Fruit fly (Drosophila melanogaster) whole organism, prepupa: ENCODE measurements around the gene NfI.

ENCODE experiments used
- CG10631 ChIP-seq: fragments of 200-800 bp; sonication (Bioruptor generic); optimal IDR thresholded peaks from 2 replicates; lab custom pipeline; 2016; ENCODE audit warnings: missing biosample characterization, missing genetic modification characterization
- CG10669 ChIP-seq: fragments of 200-800 bp; sonication (Bioruptor generic); optimal IDR thresholded peaks from 3 replicates; lab custom pipeline; 2018; ENCODE audit warnings: missing biosample characterization, mild to moderate bottlenecking, missing genetic modification characterization, moderate library complexity
- CG11294 ChIP-seq: fragments of 200-800 bp; sonication (Bioruptor generic); IDR thresholded peaks from 2 replicates; pipeline ENCODE4 v1.3.6; 2022; ENCODE audit warnings: missing biosample characterization, missing genetic modification characterization
- CG11762 ChIP-seq: fragments of 200-800 bp; sonication (Bioruptor generic); optimal IDR thresholded peaks from 3 replicates; lab custom pipeline; 2016; ENCODE audit warnings: missing biosample characterization, missing genetic modification characterization; ENCODE audit not compliant: insufficient read depth
- CG11902 ChIP-seq: fragments of 200-800 bp; sonication (Bioruptor generic); optimal IDR thresholded peaks from 3 replicates; lab custom pipeline; 2016; ENCODE audit warnings: missing biosample characterization, missing genetic modification characterization
- CG15336 ChIP-seq: fragments of 200-800 bp; sonication (Bioruptor generic); IDR thresholded peaks from 2 replicates; pipeline ENCODE4 v1.3.6; 2022; ENCODE audit warnings: missing biosample characterization, missing genetic modification characterization
- CG1621 ChIP-seq: fragments of 200-800 bp; sonication (Bioruptor generic); optimal IDR thresholded peaks from 3 replicates; lab custom pipeline; 2018; ENCODE audit warnings: missing biosample characterization, mild to moderate bottlenecking, missing genetic modification characterization
- CG3032 ChIP-seq: fragments of 200-800 bp; optimal IDR thresholded peaks from 2 replicates; lab custom pipeline; 2019; ENCODE audit warnings: missing biosample characterization, mild to moderate bottlenecking, missing genetic modification characterization, moderate library complexity
- CG31627 ChIP-seq: fragments of 200-800 bp; sonication (Bioruptor generic); optimal IDR thresholded peaks from 3 replicates; lab custom pipeline; 2016; ENCODE audit warnings: missing biosample characterization, missing genetic modification characterization
- CG34406 ChIP-seq: fragments of 200-800 bp; sonication (Bioruptor generic); optimal IDR thresholded peaks from 3 replicates; lab custom pipeline; 2016; ENCODE audit warnings: missing biosample characterization, missing genetic modification characterization
- CG3919 ChIP-seq: fragments of 200-800 bp; sonication (Bioruptor generic); optimal IDR thresholded peaks from 3 replicates; lab custom pipeline; 2016; ENCODE audit warnings: missing biosample characterization, missing genetic modification characterization
- CG4318 ChIP-seq: fragments of 200-800 bp; sonication (Bioruptor generic); optimal IDR thresholded peaks from 3 replicates; lab custom pipeline; 2017; ENCODE audit warnings: missing biosample characterization, mild to moderate bottlenecking, missing genetic modification characterization
- CG6163 ChIP-seq: fragments of 200-800 bp; sonication (Bioruptor generic); IDR thresholded peaks from 3 replicates; pipeline ENCODE4 v1.3.6; 2022; ENCODE audit warnings: missing biosample characterization, missing genetic modification characterization
- CG6792 ChIP-seq: fragments of 200-800 bp; sonication (Bioruptor generic); optimal IDR thresholded peaks from 3 replicates; lab custom pipeline; 2016; ENCODE audit warnings: missing biosample characterization, missing genetic modification characterization
- CG6808 ChIP-seq: fragments of 200-800 bp; sonication (Bioruptor generic); optimal IDR thresholded peaks from 3 replicates; lab custom pipeline; 2017; ENCODE audit warnings: missing biosample characterization, missing genetic modification characterization, mild to moderate bottlenecking, moderate library complexity, missing genetic modification reagents
- CG6854 ChIP-seq: fragments of 200-800 bp; sonication (Bioruptor generic); optimal IDR thresholded peaks from 2 replicates; lab custom pipeline; 2017; ENCODE audit warnings: missing biosample characterization, mild to moderate bottlenecking, missing genetic modification characterization
- CG7368 ChIP-seq: fragments of 200-800 bp; sonication (Bioruptor generic); optimal IDR thresholded peaks from 3 replicates; lab custom pipeline; 2016; ENCODE audit warnings: missing biosample characterization, missing genetic modification characterization
- CG8319 ChIP-seq: fragments of 200-800 bp; sonication (Bioruptor generic); optimal IDR thresholded peaks from 3 replicates; lab custom pipeline; 2016; ENCODE audit warnings: missing biosample characterization, missing genetic modification characterization
- CG9139 ChIP-seq: fragments of 200-800 bp; sonication (Bioruptor generic); optimal IDR thresholded peaks from 3 replicates; lab custom pipeline; 2017; ENCODE audit warnings: missing biosample characterization, mild to moderate bottlenecking, missing genetic modification characterization
- Eip75B ChIP-seq: fragments of 200-800 bp; sonication (Bioruptor generic); optimal IDR thresholded peaks from 3 replicates; lab custom pipeline; 2016; ENCODE audit warnings: missing biosample characterization, missing genetic modification characterization
- Eip78C ChIP-seq: fragments of 200-800 bp; sonication (Bioruptor generic); peaks from one replicate; lab custom pipeline; 2016; ENCODE audit warnings: missing biosample characterization, missing genetic modification characterization
- Ets21C ChIP-seq: fragments of 200-800 bp; sonication (Bioruptor generic); optimal IDR thresholded peaks from 3 replicates; lab custom pipeline; 2016; ENCODE audit warnings: missing biosample characterization, missing genetic modification characterization
- Hr38 ChIP-seq: sonication (Bioruptor generic); optimal IDR thresholded peaks from 2 replicates; lab custom pipeline; 2016; ENCODE audit warnings: missing biosample characterization, missing genetic modification characterization
- Met ChIP-seq: fragments of 200-800 bp; sonication (Bioruptor generic); optimal IDR thresholded peaks from 3 replicates; lab custom pipeline; 2016; ENCODE audit warnings: missing biosample characterization, missing genetic modification characterization
- OdsH ChIP-seq: fragments of 200-800 bp; sonication (Bioruptor generic); optimal IDR thresholded peaks from 3 replicates; lab custom pipeline; 2016; ENCODE audit warnings: missing biosample characterization, missing genetic modification characterization
- Sox102F ChIP-seq: fragments of 200-800 bp; sonication (Bioruptor generic); optimal IDR thresholded peaks from 2 replicates; lab custom pipeline; 2016; ENCODE audit warnings: missing biosample characterization, mild to moderate bottlenecking, missing genetic modification characterization
- Sox15 ChIP-seq: fragments of 200-800 bp; sonication (Bioruptor generic); optimal IDR thresholded peaks from 3 replicates; lab custom pipeline; 2016; ENCODE audit warnings: missing biosample characterization, missing genetic modification characterization
- acj6 ChIP-seq: fragments of 200-800 bp; sonication (Bioruptor generic); optimal IDR thresholded peaks from 3 replicates; lab custom pipeline; 2016; ENCODE audit warnings: missing biosample characterization, missing genetic modification characterization
- dac ChIP-seq: fragments of 200-800 bp; sonication (Bioruptor generic); optimal IDR thresholded peaks from 2 replicates; lab custom pipeline; 2017; ENCODE audit warnings: missing biosample characterization, mild to moderate bottlenecking, missing genetic modification characterization
- esn ChIP-seq: fragments of 200-800 bp; sonication (Bioruptor generic); optimal IDR thresholded peaks from 2 replicates; lab custom pipeline; 2016; ENCODE audit warnings: missing biosample characterization, mild to moderate bottlenecking, missing genetic modification characterization, moderate library complexity
- fd59A ChIP-seq: fragments of 200-800 bp; sonication (Bioruptor generic); optimal IDR thresholded peaks from 2 replicates; lab custom pipeline; 2017; ENCODE audit warnings: missing biosample characterization, mild to moderate bottlenecking, missing genetic modification characterization, missing genetic modification reagents
- fd85E ChIP-seq: fragments of 200-800 bp; sonication (Bioruptor generic); optimal IDR thresholded peaks from 3 replicates; lab custom pipeline; 2016; ENCODE audit warnings: missing biosample characterization, missing genetic modification characterization
- lz ChIP-seq: fragments of 200-800 bp; sonication (Bioruptor generic); optimal IDR thresholded peaks from 3 replicates; lab custom pipeline; 2016; ENCODE audit warnings: missing biosample characterization, missing genetic modification characterization
- net ChIP-seq: fragments of 200-800 bp; sonication (Bioruptor generic); optimal IDR thresholded peaks from 3 replicates; lab custom pipeline; 2016; ENCODE audit warnings: missing biosample characterization, missing genetic modification characterization
- pdm3 ChIP-seq: fragments of 200-800 bp; sonication (Bioruptor generic); optimal IDR thresholded peaks from 3 replicates; lab custom pipeline; 2016; ENCODE audit warnings: missing biosample characterization, missing genetic modification characterization
- spab ChIP-seq: fragments of 200-800 bp; sonication (Bioruptor generic); optimal IDR thresholded peaks from 2 replicates; lab custom pipeline; 2017; ENCODE audit warnings: missing biosample characterization, mild to moderate bottlenecking, missing genetic modification characterization, missing genetic modification reagents
- ss ChIP-seq, 2 experiments: fragments of 200-800 bp; sonication (Bioruptor generic); optimal IDR thresholded peaks; 2 replicates in 1 of 2; 3 replicates in 1 of 2; lab custom pipeline; 2017 to 2018; ENCODE audit warnings: mild to moderate bottlenecking in 2 of 2, missing biosample characterization in 2 of 2, missing genetic modification characterization in 2 of 2, moderate library complexity in 1 of 2
- svp ChIP-seq: fragments of 200-800 bp; sonication (Bioruptor generic); peaks from one replicate; lab custom pipeline; 2016; ENCODE audit warnings: missing biosample characterization, missing genetic modification characterization
- topi ChIP-seq: fragments of 200-800 bp; sonication (Bioruptor generic); optimal IDR thresholded peaks from 3 replicates; lab custom pipeline; 2016; ENCODE audit warnings: missing biosample characterization, missing genetic modification characterization

NfI gene

DNA sequence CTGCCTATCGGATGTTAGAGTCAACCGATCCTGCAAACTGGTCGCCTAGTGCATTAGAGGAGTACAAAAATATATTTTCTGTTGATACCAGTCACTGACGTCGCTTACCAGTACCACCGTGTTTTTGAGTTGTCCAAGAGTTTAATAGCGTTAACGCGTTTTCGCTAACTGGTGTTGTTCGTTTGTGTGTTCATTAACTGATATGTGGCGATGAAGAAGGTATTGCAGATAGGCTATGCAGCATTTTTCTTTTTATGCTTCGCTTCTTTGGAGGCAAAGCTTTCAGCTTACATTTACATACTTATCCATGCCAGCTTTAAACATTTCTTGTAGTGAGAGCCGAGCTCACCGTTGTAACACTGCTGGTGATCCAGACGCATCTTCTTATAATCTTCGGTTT, 37.8 kb downstream of the NfI start:
- TF ChIP-seq Hr38 (no peak), CG11902 (GFP tag; lab: Kevin White, UChicago) (no peak), CG6854 (GFP tag; lab: Kevin White, UChicago) (no peak), CG34406 (GFP tag; lab: Kevin White, UChicago) (no peak), CG3032 (tag; lab: Kevin White, UChicago) (no peak), CG4318 (GFP tag; lab: Kevin White, UChicago) (no peak), ss (GFP tag; optimal IDR thresholded peaks at IDR 0.05; lab: Kevin White, UChicago) (no peak), CG31627 (GFP tag; lab: Kevin White, UChicago) (no peak), pdm3 (no peak), CG1621 (no peak), CG11762 (no peak), esn (GFP tag; lab: Kevin White, UChicago) (no peak), fd59A (no peak), Ets21C (no peak), spab (GFP tag; lab: Kevin White, UChicago) (no peak), OdsH (no peak), CG3919 (GFP tag; lab: Kevin White, UChicago) (no peak), lz (GFP tag; lab: Kevin White, UChicago) (no peak), CG10631 (GFP tag; lab: Kevin White, UChicago) (no peak)

DNA sequence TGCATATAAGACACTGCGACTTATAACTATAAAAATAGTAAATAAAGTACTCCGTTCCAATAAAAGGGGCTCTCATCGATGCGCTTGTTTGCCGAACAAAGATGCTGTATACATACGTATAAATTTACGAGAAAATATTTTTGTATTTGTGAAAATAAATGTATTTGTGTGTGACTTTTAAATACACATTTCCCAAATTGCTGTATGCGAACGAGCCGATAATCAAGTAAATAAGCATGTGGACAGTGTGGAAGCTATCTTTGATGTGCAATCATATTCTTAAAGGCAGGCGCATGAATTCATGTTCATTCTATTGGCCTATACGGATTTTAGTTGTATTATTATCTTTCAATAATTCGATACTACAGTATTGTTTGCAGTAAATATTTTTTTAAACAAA, 45.0 kb downstream of the NfI start:
- TF ChIP-seq Eip78C (GFP tag; lab: Kevin White, UChicago) (peak; percentile 10), svp (GFP tag; lab: Kevin White, UChicago) (peak; percentile 45), Hr38 (no peak)

DNA sequence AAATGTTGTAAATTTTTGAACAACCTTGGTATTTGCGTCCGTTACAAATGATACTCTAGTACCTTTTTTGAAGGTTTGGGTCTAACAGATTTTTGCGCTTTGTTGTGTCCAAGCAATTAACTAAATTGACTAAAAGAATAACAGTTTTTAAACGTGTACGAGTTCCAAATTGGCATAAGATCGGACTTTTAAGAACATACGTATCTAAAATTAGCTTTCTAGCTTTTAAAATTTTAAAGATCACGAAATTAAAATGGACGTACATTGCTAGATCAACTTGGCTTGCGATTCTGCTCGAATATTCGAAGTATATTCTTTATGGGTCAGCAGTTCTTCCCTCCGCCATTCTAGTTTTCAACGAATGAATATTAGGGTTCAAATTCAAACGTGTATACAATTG, 45.7 kb downstream of the NfI start, which contains the start of gene CG1674:
Gene CG1674 (plus strand): TSS at position 301 of the 400 bp plus-strand sequence.
- TF ChIP-seq Sox15, result no peak
- no peak for TF ChIP-seq Eip78C (GFP tag; lab: Kevin White, UChicago)
- TF ChIP-seq CG15336 (GFP tag; lab: Robert Waterston, UW), result no peak
- no peak for TF ChIP-seq Hr38
- no peak for TF ChIP-seq OdsH
- no peak for TF ChIP-seq CG11902 (GFP tag; lab: Kevin White, UChicago)
- no peak for TF ChIP-seq CG10669 (GFP tag; lab: Kevin White, UChicago)
- no peak for TF ChIP-seq pdm3
- TF ChIP-seq CG6792 (GFP tag; lab: Kevin White, UChicago), result no peak
- TF ChIP-seq spab (GFP tag; lab: Kevin White, UChicago), result no peak
- TF ChIP-seq CG4318 (GFP tag; lab: Kevin White, UChicago), result no peak
- no peak for TF ChIP-seq dac (GFP tag; lab: Kevin White, UChicago)

DNA sequence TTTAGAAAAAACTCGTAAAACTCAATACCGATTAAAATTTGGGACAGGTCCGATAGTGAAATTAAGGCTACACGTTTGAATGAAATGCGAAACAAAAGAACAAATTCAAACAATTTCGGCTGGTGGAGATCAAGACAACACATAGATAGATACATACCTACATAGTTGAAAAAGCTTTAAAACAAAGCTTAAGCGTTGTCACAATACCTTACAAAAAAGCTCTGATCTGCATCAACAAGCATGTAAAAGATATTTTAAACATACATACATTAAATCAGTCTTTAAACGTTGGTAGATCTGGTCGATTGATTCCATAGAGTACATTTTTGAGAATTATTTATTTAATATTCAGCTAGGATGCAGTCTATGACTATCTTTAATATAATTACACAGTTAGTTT, 48.5 kb downstream of the NfI start, which contains the start of the genes CG31999 and yellow-h:
Gene CG31999 (minus strand): TSS at position 101 of the 400 bp plus-strand sequence.
Gene yellow-h (plus strand): TSS at position 275 of the 400 bp plus-strand sequence.
- TF ChIP-seq CG10631 (GFP tag; lab: Kevin White, UChicago) (no peak), Eip78C (GFP tag; lab: Kevin White, UChicago) (peak; percentile 47)

DNA sequence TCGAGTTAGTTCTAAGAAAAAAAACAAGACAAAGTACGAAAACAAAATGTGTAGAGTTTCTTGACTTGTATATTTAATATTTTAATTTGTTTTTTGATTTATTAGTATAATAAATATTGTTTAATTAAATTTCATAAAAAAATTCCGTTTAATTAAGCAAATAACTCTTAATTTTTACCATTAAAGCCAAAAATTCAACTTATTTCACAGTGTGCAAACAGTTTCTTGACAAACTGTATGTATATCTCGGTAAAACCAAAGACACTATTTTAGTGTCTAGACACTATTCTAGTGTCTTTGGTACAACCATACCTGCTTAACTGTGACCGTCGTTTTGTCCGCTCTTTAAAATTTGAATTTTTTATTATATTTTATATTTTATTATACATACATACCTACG, 49.4 kb downstream of the NfI start:
- TF ChIP-seq Sox102F (no peak), net (GFP tag; lab: Kevin White, UChicago) (no peak), Met (GFP tag; lab: Kevin White, UChicago) (no peak), CG6163 (no peak), CG8319 (GFP tag; lab: Kevin White, UChicago) (no peak)

DNA sequence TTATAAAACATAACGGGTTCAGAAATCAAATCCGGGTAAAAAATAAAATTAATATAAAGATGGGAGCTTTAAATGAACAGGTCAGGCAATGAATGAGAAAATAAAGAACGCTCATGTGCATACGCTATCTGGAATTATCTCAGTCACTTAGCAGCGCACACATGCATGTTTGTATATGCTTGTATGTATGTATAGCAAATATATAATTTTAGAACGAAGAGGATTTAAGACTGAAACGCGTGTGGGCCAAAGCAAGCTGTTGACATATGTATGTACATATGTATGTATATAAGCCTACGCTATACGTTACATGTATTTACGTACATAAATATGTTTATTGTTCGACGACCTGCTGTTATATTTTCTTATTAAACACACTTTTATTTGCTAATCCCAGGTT, 50.3 kb downstream of the NfI start:
- TF ChIP-seq svp (GFP tag; lab: Kevin White, UChicago) (no peak), OdsH (no peak), Eip75B (peak; percentile 20), acj6 (GFP tag; lab: Kevin White, UChicago) (no peak), CG9139 (peak; percentile 8), ss (GFP tag; optimal IDR thresholded peaks at IDR 0.05; lab: Kevin White, UChicago) (no peak), esn (GFP tag; lab: Kevin White, UChicago) (peak; percentile 30), Hr38 (no peak), CG34406 (GFP tag; lab: Kevin White, UChicago) (no peak), topi (GFP tag; lab: Kevin White, UChicago) (no peak), CG11294 (no peak), CG6808 (GFP tag; lab: Kevin White, UChicago) (peak; percentile 15), Eip78C (GFP tag; lab: Kevin White, UChicago) (peak; percentile 72), CG3032 (tag; lab: Kevin White, UChicago) (no peak), dac (GFP tag; lab: Kevin White, UChicago) (no peak), fd85E (GFP tag; lab: Kevin White, UChicago) (no peak), CG6163 (no peak), CG3919 (GFP tag; lab: Kevin White, UChicago) (no peak), lz (GFP tag; lab: Kevin White, UChicago) (no peak), CG15336 (GFP tag; lab: Robert Waterston, UW) (no peak), CG4318 (GFP tag; lab: Kevin White, UChicago) (no peak), Sox15 (no peak), CG11902 (GFP tag; lab: Kevin White, UChicago) (no peak), spab (GFP tag; lab: Kevin White, UChicago) (no peak), Met (GFP tag; lab: Kevin White, UChicago) (peak; percentile 28), CG1621 (no peak), CG7368 (GFP tag; lab: Kevin White, UChicago) (no peak), CG11762 (no peak)
